Worm (Caenorhabditis elegans) whole organism, mixed stage, embryonic: ENCODE measurements around the gene Y41C4A.8.

ENCODE experiments used
- ces-1 ChIP-seq: fragments of 150-350 bp; optimal IDR thresholded peaks from 2 replicates; lab custom pipeline; 2014; ENCODE audit warnings: missing biosample characterization, missing genetic modification reagents, missing genetic modification characterization
- hlh-1 ChIP-seq: fragments of 150-350 bp; optimal IDR thresholded peaks from 2 replicates; lab custom pipeline; 2014; ENCODE audit warnings: missing biosample characterization, missing genetic modification reagents, missing genetic modification characterization
- lsy-2 ChIP-seq: fragments of 150-350 bp; optimal IDR thresholded peaks from 2 replicates; lab custom pipeline; 2014; ENCODE audit warnings: missing biosample characterization, missing genetic modification characterization
- mep-1 ChIP-seq: fragments of 150-350 bp; optimal IDR thresholded peaks from 2 replicates; lab custom pipeline; 2017; ENCODE audit warnings: missing biosample characterization, missing genetic modification reagents, missing genetic modification characterization, inconsistent platforms
- nhr-237 ChIP-seq: fragments of 150-350 bp; optimal IDR thresholded peaks from 2 replicates; lab custom pipeline; 2014; ENCODE audit warnings: missing biosample characterization, missing genetic modification characterization
- snpc-4 ChIP-seq: fragments of 150-350 bp; optimal IDR thresholded peaks from 2 replicates; lab custom pipeline; 2014; ENCODE audit warnings: missing biosample characterization, missing genetic modification characterization

The Y41C4A.8 gene

ce11 chrIII:11657185-11657817 is 51.3 kb downstream of the Y41C4A.8 start, which contains the start of gene crh-1:
TSS of gene crh-1 (plus strand) at chrIII:11657767.
- no peak for TF ChIP-seq snpc-4 (tag; lab: Kevin White, UChicago)
- peak; percentile 27 for TF ChIP-seq hlh-1 (tag; lab: Kevin White, UChicago)
- peak; percentile 70 for TF ChIP-seq mep-1 (tag; lab: Kevin White, UChicago)
- peak; percentile 54 for TF ChIP-seq ces-1
- peak; percentile 35 for TF ChIP-seq lsy-2 (tag; lab: Kevin White, UChicago)
- peak; percentile 54 for TF ChIP-seq nhr-237 (tag; lab: Kevin White, UChicago)
